Worm (Caenorhabditis elegans) whole organism, L1 larva: ENCODE data around the gene ist-1.
A peak's percentile ranks its signal among the peaks of the same experiment; 100 is the strongest.

Source experiments
- C34B4.2 ChIP-seq: sonication (generic microtip); optimal IDR thresholded peaks from 2 replicates; lab custom pipeline; 2017; ENCODE audit warnings: mild to moderate bottlenecking, missing genetic modification characterization, missing compliant biosample characterization
- blmp-1 ChIP-seq: fragments of 150-350 bp; optimal IDR thresholded peaks from 2 replicates; lab custom pipeline; 2014; ENCODE audit warnings: missing biosample characterization, missing genetic modification characterization
- ceh-82 ChIP-seq, 3 experiments: fragments of 150-350 bp in 1 of 3; sonication (generic microtip) in 2 of 3; optimal IDR thresholded peaks; 2 replicates each; lab custom pipeline; 2014 to 2017; ENCODE audit warnings: missing biosample characterization in 3 of 3, missing genetic modification characterization in 3 of 3
- dsc-1 ChIP-seq: sonication (generic microtip); optimal IDR thresholded peaks from 2 replicates; lab custom pipeline; 2016; ENCODE audit warnings: mild to moderate bottlenecking, missing genetic modification characterization, missing compliant biosample characterization
- efl-1 ChIP-seq, 4 experiments: fragments of 150-350 bp; optimal IDR thresholded peaks in 3 of 4; peaks in 1 of 4; 1 replicate in 1 of 4; 2 replicates in 3 of 4; lab custom pipeline; 2014; ENCODE audit warnings: missing biosample characterization in 2 of 4, missing genetic modification characterization in 2 of 4, missing genetic modification reagents in 2 of 4
- elt-2 ChIP-seq: sonication (generic microtip); optimal IDR thresholded peaks from 2 replicates; lab custom pipeline; 2016; ENCODE audit warnings: missing genetic modification characterization, mild to moderate bottlenecking, inconsistent platforms, missing compliant biosample characterization, missing genetic modification reagents
- elt-3 ChIP-seq, 6 experiments: fragments of 150-350 bp in 1 of 6; sonication (generic microtip); optimal IDR thresholded peaks; 2 replicates each; lab custom pipeline; 2017 to 2018; ENCODE audit warnings: missing biosample characterization in 6 of 6, missing genetic modification characterization in 6 of 6, inconsistent platforms in 1 of 6
- fkh-4 ChIP-seq: sonication (generic microtip); optimal IDR thresholded peaks from 2 replicates; lab custom pipeline; 2016; ENCODE audit warnings: missing compliant biosample characterization, missing genetic modification characterization, borderline replicate concordance
- fos-1 ChIP-seq: fragments of 150-350 bp; optimal IDR thresholded peaks from 2 replicates; lab custom pipeline; 2014; ENCODE audit warnings: missing biosample characterization, missing genetic modification characterization
- hlh-17 ChIP-seq: fragments of 200-800 bp; sonication (Bioruptor generic); optimal IDR thresholded peaks from 2 replicates; lab custom pipeline; 2018; ENCODE audit warnings: missing genetic modification characterization, mild to moderate bottlenecking, missing compliant biosample characterization, moderate library complexity, borderline replicate concordance
- hpl-2 ChIP-seq: fragments of 150-350 bp; optimal IDR thresholded peaks from 2 replicates; lab custom pipeline; 2014; ENCODE audit warnings: missing biosample characterization, missing genetic modification reagents, missing genetic modification characterization
- irx-1 ChIP-seq: sonication (generic microtip); optimal IDR thresholded peaks from 2 replicates; lab custom pipeline; 2016; ENCODE audit warnings: missing genetic modification characterization, missing compliant biosample characterization
- isw-1 ChIP-seq: fragments of 200-800 bp; sonication (Bioruptor generic); IDR thresholded peaks from 2 replicates; pipeline ENCODE4 v1.3.6; 2022; ENCODE audit warnings: missing genetic modification characterization, missing compliant biosample characterization
- jun-1 ChIP-seq: fragments of 150-350 bp; optimal IDR thresholded peaks from 2 replicates; lab custom pipeline; 2014; ENCODE audit warnings: missing biosample characterization, missing genetic modification reagents, missing genetic modification characterization
- lin-14 ChIP-seq: fragments of 200-800 bp; sonication (Bioruptor generic); optimal IDR thresholded peaks from 2 replicates; lab custom pipeline; 2018; ENCODE audit warnings: mild to moderate bottlenecking, missing genetic modification characterization, moderate library complexity, missing compliant biosample characterization
- lin-35 ChIP-seq, 2 experiments: fragments of 150-350 bp; optimal IDR thresholded peaks; 2 replicates each; lab custom pipeline; 2014; ENCODE audit warnings: missing biosample characterization in 2 of 2, missing genetic modification characterization in 2 of 2, missing genetic modification reagents in 2 of 2
- nhr-11 ChIP-seq: fragments of 150-350 bp; optimal IDR thresholded peaks from 2 replicates; lab custom pipeline; 2014; ENCODE audit warnings: missing biosample characterization, missing genetic modification characterization
- nhr-20 ChIP-seq: sonication (generic microtip); optimal IDR thresholded peaks from 2 replicates; lab custom pipeline; 2016; ENCODE audit warnings: mild to moderate bottlenecking, missing genetic modification characterization, missing compliant biosample characterization
- nhr-237 ChIP-seq: fragments of 150-350 bp; optimal IDR thresholded peaks from 2 replicates; lab custom pipeline; 2014; ENCODE audit warnings: missing biosample characterization, missing genetic modification characterization
- nhr-85 ChIP-seq: sonication (generic microtip); peaks from one replicate; lab custom pipeline; 2016; ENCODE audit warnings: missing genetic modification characterization, inconsistent platforms, missing compliant biosample characterization
- nhr-90 ChIP-seq: sonication (generic microtip); optimal IDR thresholded peaks from 2 replicates; lab custom pipeline; 2016; ENCODE audit warnings: mild to moderate bottlenecking, missing genetic modification characterization, missing compliant biosample characterization; ENCODE audit not compliant: poor library complexity
- snpc-4 ChIP-seq: fragments of 150-350 bp; optimal IDR thresholded peaks from 2 replicates; lab custom pipeline; 2014; ENCODE audit warnings: missing biosample characterization, missing genetic modification characterization
- snu-23 ChIP-seq: sonication (generic microtip); optimal IDR thresholded peaks from 2 replicates; lab custom pipeline; 2016; ENCODE audit warnings: missing genetic modification characterization, missing compliant biosample characterization
- sup-37 ChIP-seq: fragments of 200-800 bp; sonication (Bioruptor generic); optimal IDR thresholded peaks from 2 replicates; lab custom pipeline; 2018; ENCODE audit warnings: mild to moderate bottlenecking, missing genetic modification characterization, missing compliant biosample characterization
- swsn-7 ChIP-seq: sonication (generic microtip); optimal IDR thresholded peaks from 2 replicates; lab custom pipeline; 2016; ENCODE audit warnings: missing genetic modification characterization, missing compliant biosample characterization
- unc-130 ChIP-seq: fragments of 150-350 bp; optimal IDR thresholded peaks from 2 replicates; lab custom pipeline; 2017; ENCODE audit warnings: missing biosample characterization, missing genetic modification characterization, inconsistent platforms
- unc-98 ChIP-seq: fragments of 200-800 bp; sonication (Bioruptor generic); IDR thresholded peaks from 2 replicates; pipeline ENCODE4 v1.3.6; 2022; ENCODE audit warnings: missing genetic modification characterization, missing compliant biosample characterization
- ztf-11 ChIP-seq, 2 experiments: sonication (generic microtip); optimal IDR thresholded peaks; 2 replicates each; lab custom pipeline; 2016 to 2017; ENCODE audit warnings: missing genetic modification characterization in 2 of 2, missing biosample characterization in 1 of 2, missing compliant biosample characterization in 1 of 2
- ztf-4 ChIP-seq: fragments of 150-350 bp; optimal IDR thresholded peaks from 2 replicates; lab custom pipeline; 2014; ENCODE audit warnings: missing biosample characterization, missing genetic modification characterization

ist-1 gene

DNA sequence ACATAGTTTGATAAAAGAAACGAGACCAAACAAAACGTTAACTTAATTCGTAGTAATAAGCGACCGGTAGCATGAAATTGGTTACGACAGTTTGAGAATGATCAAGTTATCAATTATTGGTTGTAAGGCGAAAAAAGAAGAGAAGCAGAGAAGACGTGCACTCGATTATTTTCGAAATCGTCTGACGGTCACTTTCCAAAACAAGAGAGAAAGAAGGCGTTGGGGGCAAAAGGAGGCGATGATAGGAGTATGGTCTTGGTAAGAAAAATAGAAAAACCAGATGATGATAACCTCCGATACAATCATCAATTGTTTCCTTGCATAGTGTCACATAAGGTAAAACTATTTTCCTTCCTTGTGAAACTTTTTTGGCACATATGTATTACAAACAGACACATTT, 31.0 kb downstream of the ist-1 start:
- TF ChIP-seq blmp-1: peak; percentile 64
- TF ChIP-seq nhr-85 (tag; lab: Kevin White, UChicago): peak; percentile 70
- TF ChIP-seq nhr-20: peak; percentile 40
- TF ChIP-seq snu-23 (GFP tag; lab: Kevin White, UChicago): peak; percentile 24
- TF ChIP-seq isw-1 (GFP tag; lab: Robert Waterston, UW): no peak
- TF ChIP-seq unc-130: peak; percentile 44
- TF ChIP-seq lin-14 (GFP tag; lab: Kevin White, UChicago): peak; percentile 45
- TF ChIP-seq lin-35 (GFP tag; optimal IDR thresholded peaks at IDR 0.05; lab: Kevin White, UChicago): peak in 1 of 2 experiments; percentile 31
- TF ChIP-seq elt-3 (tag; optimal IDR thresholded peaks at IDR 0.05; lab: Kevin White, UChicago): peak in 1 of 6 experiments; percentile 25
- no peak for TF ChIP-seq C34B4.2 (tag; lab: Kevin White, UChicago)
- no peak for TF ChIP-seq dsc-1
- TF ChIP-seq, all 84 proteins: peak for 8

DNA sequence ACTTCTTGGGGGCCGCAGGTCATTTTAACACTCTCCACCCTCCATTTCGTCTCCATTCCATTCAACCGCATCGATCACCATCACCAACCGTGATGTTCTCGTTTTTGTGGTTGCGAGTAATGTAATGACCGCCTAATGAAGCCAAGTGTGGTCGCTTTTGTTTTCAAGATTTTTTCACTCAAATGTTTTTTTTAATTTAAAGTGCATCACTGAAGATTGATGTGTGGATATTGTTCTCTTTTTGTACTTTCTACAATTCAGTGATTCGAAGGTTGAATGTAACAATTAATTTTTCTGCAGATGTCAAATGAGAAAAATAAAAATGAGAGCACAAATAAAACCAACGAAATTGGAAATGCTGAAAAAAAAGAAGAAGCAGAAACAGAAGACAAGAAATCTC, 32.3 kb downstream of the ist-1 start, which contains the start of gene pgp-10:
pgp-10 (plus strand) TSS at position 301 of the 400 bp plus-strand sequence.
- TF ChIP-seq sup-37 (no peak), nhr-85 (tag; lab: Kevin White, UChicago) (peak; percentile 35)

DNA sequence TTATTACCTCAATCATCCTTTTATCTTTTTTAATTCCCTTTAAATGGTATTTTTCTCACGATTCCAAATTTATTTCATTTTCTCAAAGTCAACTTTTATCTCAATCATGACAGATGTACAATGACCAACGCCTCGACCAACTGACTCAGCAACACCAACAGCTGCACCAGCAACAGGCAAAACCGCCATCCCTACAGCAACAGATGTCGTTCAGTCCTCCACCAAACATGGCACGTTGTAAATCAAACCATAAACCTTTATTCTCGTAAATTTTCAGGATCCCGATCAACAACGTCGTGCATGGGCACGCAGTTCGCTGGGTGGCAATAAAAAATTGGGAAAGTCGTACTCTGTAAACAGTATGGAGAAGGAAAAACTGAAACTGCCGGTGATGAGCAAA, 36.3 kb downstream of the ist-1 start:
- TF ChIP-seq swsn-7 (tag; lab: Kevin White, UChicago) (no peak), efl-1 (optimal IDR thresholded peaks at IDR 0.05; lab: Kevin White, UChicago) (no peak), efl-1 (GFP tag; optimal IDR thresholded peaks at IDR 0.05 in 1 of 2; lab: Kevin White, UChicago) (peak in 1 of 2 experiments; percentile 14), ztf-11 (tag; optimal IDR thresholded peaks at IDR 0.05; lab: Kevin White, UChicago) (peak in 1 of 2 experiments; percentile 20)

DNA sequence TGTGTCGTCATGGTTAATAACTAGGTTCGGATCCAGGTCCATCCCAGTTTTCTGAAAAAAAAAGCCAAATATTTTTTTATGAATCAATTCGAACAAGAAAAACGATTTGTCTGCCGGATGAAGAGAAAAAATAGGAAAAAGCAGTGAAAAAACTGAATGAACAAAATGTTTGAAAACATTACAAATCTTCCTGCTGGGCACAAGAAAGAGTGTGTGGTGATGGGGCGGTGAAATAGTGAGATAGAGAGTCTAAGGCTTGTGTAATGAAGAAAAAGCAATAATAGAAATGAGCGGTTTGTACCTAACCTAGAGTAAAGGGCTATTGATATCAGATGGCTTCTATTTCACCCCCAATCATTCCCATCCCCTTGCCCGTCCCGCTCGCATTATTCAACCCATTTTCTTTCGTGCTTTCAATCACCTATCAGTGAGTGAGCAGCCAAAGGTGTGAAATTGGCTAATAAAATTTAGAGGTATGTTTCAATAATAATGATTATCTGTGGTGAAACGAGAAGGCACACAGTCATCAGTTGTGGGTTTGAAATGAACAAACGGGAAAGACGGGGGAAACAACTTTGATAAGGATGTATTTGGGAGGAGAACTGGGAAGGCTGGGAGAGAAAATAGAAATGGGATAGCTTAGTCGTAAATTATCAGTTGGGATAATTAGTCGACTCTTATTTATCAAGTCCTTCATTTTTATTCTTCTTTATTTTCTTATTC, 44.3 kb downstream of the ist-1 start, which contains the start of gene bar-1:
bar-1 (minus strand) TSS at position 51 of the 723 bp plus-strand sequence.
- TF ChIP-seq blmp-1 (peak; percentile 8), ztf-4 (tag; lab: Kevin White, UChicago) (no peak), sup-37 (no peak), elt-2 (tag; lab: Kevin White, UChicago) (peak; percentile 46), elt-3 (tag; optimal IDR thresholded peaks at IDR 0.05; lab: Kevin White, UChicago) (peak in 1 of 6 experiments; percentile 8)

DNA sequence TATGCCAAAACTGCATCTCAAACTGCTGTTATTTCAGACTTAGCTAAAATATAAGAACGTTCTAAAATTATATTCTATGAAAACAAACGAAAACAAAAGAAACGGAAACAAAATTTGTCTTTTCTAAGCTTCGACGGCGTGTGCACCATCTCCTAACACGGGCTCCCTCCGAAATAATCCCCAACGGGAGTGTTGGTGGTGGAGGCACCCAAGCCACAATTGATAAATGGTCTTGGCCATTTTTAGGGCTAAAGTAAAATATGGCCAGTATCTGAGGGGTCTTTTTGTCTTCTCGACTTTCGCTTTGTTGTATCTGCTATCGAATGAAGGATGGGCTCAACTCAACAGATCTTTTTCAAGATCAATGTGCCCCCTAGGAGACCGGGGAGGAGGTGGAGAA, 48.9 kb downstream of the ist-1 start:
- TF ChIP-seq ztf-4 (tag; lab: Kevin White, UChicago) (no peak), lin-14 (GFP tag; lab: Kevin White, UChicago) (peak; percentile 25), nhr-237 (tag; lab: Kevin White, UChicago) (no peak), snpc-4 (tag; lab: Kevin White, UChicago) (no peak)

DNA sequence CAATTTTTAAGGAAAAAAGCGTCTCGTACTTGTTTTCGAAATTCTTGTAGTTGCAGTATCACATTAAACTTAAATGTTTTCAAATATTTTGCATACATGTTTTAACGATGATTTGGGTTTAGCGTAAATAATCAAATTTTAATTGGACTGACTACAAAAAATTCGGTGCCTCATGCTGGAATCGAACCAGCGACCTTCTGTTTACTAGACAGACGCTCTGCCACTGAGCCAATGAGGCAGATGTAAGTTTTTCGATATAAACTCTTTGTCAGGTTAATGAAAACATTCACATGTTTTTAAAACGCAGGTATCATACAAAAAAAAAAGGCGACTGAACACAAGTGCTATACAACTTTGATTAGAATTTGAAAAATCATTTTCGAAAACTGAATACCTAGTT, 50.4 kb downstream of the ist-1 start:
- TF ChIP-seq nhr-90 (peak; percentile 32), lin-35 (GFP tag; optimal IDR thresholded peaks at IDR 0.05; lab: Kevin White, UChicago) (peak in 1 of 2 experiments; percentile 21), ceh-82 (tag; optimal IDR thresholded peaks at IDR 0.05; lab: Kevin White, UChicago) (no peak), snu-23 (GFP tag; lab: Kevin White, UChicago) (peak; percentile 16), irx-1 (no peak), nhr-85 (tag; lab: Kevin White, UChicago) (peak; percentile 23), elt-3 (tag; optimal IDR thresholded peaks at IDR 0.05; lab: Kevin White, UChicago) (no peak)

DNA sequence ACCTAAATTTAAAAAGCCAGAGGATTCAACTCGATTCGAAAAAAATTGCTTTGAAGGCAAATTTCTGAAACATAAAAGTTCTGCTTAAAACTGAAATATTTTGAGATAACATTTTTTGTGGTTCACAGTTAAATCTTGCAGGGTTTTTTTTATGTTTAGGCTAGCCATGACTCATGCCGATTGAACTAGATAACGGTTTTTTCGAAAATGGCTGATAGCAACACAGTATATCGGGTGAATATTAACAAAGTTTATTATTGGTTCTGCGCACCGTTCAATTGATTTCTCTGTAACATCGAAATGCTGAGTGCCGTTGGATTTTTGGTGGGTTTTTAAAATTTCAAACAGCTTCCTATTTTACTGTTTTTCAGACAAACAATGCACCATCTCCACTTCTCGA, 50.9 kb downstream of the ist-1 start, which contains the start of gene F43E12.1:
F43E12.1 (plus strand) TSS at position 301 of the 400 bp plus-strand sequence.
- no peak for TF ChIP-seq jun-1 (tag; lab: Kevin White, UChicago)
- no peak for TF ChIP-seq hpl-2 (GFP tag; lab: Kevin White, UChicago)
- TF ChIP-seq dsc-1: no peak
- no peak for TF ChIP-seq ztf-4 (tag; lab: Kevin White, UChicago)
- TF ChIP-seq swsn-7 (tag; lab: Kevin White, UChicago): no peak
- no peak for TF ChIP-seq nhr-11 (tag; lab: Kevin White, UChicago)
- TF ChIP-seq unc-98: no peak
- no peak for TF ChIP-seq fos-1
- no peak for TF ChIP-seq hlh-17
- TF ChIP-seq fkh-4 (tag; lab: Kevin White, UChicago): no peak
